Fruit fly (Drosophila melanogaster): ENCODE measurements around the gene CG32204.

CG32204 gene

dm6 chr3L:18984661-18985060 is 38.8 kb upstream of the CG32204 start, which contains the start of gene CG14075:
Gene CG14075 (plus strand): TSS chr3L:18984961.
- TF ChIP-seq lola (GFP tag; optimal IDR thresholded peaks at IDR 0.05) (no peak), dsf (GFP tag; optimal IDR thresholded peaks at IDR 0.05; ENCODE audit: borderline replicate concordance) (no peak), Hr78 (GFP tag; optimal IDR thresholded peaks at IDR 0.05) (no peak), fru (GFP tag; optimal IDR thresholded peaks at IDR 0.05) (no peak), Dfd (GFP tag; optimal IDR thresholded peaks at IDR 0.05) (no peak), brk (GFP tag; optimal IDR thresholded peaks at IDR 0.05) (no peak), HLH106 (tag; optimal IDR thresholded peaks at IDR 0.05) (no peak), foxo (GFP tag; optimal IDR thresholded peaks at IDR 0.05) (no peak), woc (GFP tag; optimal IDR thresholded peaks at IDR 0.05) (no peak), ey (GFP tag; optimal IDR thresholded peaks at IDR 0.05) (no peak)

- TF ChIP-seq tai (GFP tag; optimal IDR thresholded peaks at IDR 0.05) (no peak), ey (GFP tag; optimal IDR thresholded peaks at IDR 0.05) (peak; percentile 15), br (GFP tag; optimal IDR thresholded peaks at IDR 0.05) (no peak), jim (GFP tag; optimal IDR thresholded peaks at IDR 0.05) (no peak), h (GFP tag; optimal IDR thresholded peaks at IDR 0.05) (peak; percentile 4), foxo (GFP tag; optimal IDR thresholded peaks at IDR 0.05) (peak in 1 of 2 experiments; percentile 26), Jra (GFP tag; optimal IDR thresholded peaks at IDR 0.05) (no peak), dmrt93B (GFP tag; optimal IDR thresholded peaks at IDR 0.05) (no peak), OdsH (GFP tag; optimal IDR thresholded peaks at IDR 0.05) (peak; percentile 16), woc (GFP tag; optimal IDR thresholded peaks at IDR 0.05) (no peak), dsf (GFP tag; optimal IDR thresholded peaks at IDR 0.05; ENCODE audit: borderline replicate concordance) (no peak), HLH106 (tag; optimal IDR thresholded peaks at IDR 0.05) (no peak), Hnf4 (GFP tag; optimal IDR thresholded peaks at IDR 0.05) (no peak), brk (GFP tag; optimal IDR thresholded peaks at IDR 0.05) (no peak), sage (GFP tag; optimal IDR thresholded peaks at IDR 0.05) (no peak), CrebA (GFP tag; optimal IDR thresholded peaks at IDR 0.05; ENCODE audit: borderline replicate concordance) (no peak), pan (optimal IDR thresholded peaks at IDR 0.05) (no peak), Myc (optimal IDR thresholded peaks at IDR 0.05) (no peak), CG32264 (GFP tag; optimal IDR thresholded peaks at IDR 0.05) (no peak), sv (GFP tag; optimal IDR thresholded peaks at IDR 0.05) (no peak), Abd-B (GFP tag; optimal IDR thresholded peaks at IDR 0.05) (no peak), rgr (GFP tag; optimal IDR thresholded peaks at IDR 0.05) (no peak), CG9705 (GFP tag; optimal IDR thresholded peaks at IDR 0.05) (no peak), GATAd (GFP tag; optimal IDR thresholded peaks at IDR 0.05) (no peak), dl (GFP tag; optimal IDR thresholded peaks at IDR 0.05; ENCODE audit: insufficient read depth in 1 of 2, partially characterized antibody in 2 of 2) (no peak), fru (GFP tag; optimal IDR thresholded peaks at IDR 0.05) (peak; percentile 18), psq (GFP tag; optimal IDR thresholded peaks at IDR 0.05) (no peak), Sp1 (GFP tag; optimal IDR thresholded peaks at IDR 0.05) (peak; percentile 12)
Observed at dm6 chr3L:18976720-18977119, 30.9 kb upstream of the CG32204 start.

dm6 chr3L:18968193-18968969 is 22.5 kb upstream of the CG32204 start:
- TF ChIP-seq Myc (optimal IDR thresholded peaks at IDR 0.05): peak; percentile 3
- no peak for TF ChIP-seq Sp1 (GFP tag; optimal IDR thresholded peaks at IDR 0.05)

- TF ChIP-seq CG32264 (GFP tag; optimal IDR thresholded peaks at IDR 0.05) (no peak), dsf (GFP tag; optimal IDR thresholded peaks at IDR 0.05; ENCODE audit: borderline replicate concordance) (no peak), dmrt93B (GFP tag; optimal IDR thresholded peaks at IDR 0.05) (no peak), sage (GFP tag; optimal IDR thresholded peaks at IDR 0.05) (no peak), lola (GFP tag; optimal IDR thresholded peaks at IDR 0.05) (no peak), pan (optimal IDR thresholded peaks at IDR 0.05) (peak; percentile 3), fru (GFP tag; optimal IDR thresholded peaks at IDR 0.05) (no peak), ey (GFP tag; optimal IDR thresholded peaks at IDR 0.05) (no peak), woc (GFP tag; optimal IDR thresholded peaks at IDR 0.05) (no peak), N (GFP tag; optimal IDR thresholded peaks at IDR 0.05) (peak; percentile 79), Abd-B (GFP tag; optimal IDR thresholded peaks at IDR 0.05) (no peak), GATAd (GFP tag; optimal IDR thresholded peaks at IDR 0.05) (no peak), psq (GFP tag; optimal IDR thresholded peaks at IDR 0.05) (no peak), sv (GFP tag; optimal IDR thresholded peaks at IDR 0.05) (no peak), Myc (optimal IDR thresholded peaks at IDR 0.05) (peak; percentile 66), CG9705 (GFP tag; optimal IDR thresholded peaks at IDR 0.05) (no peak), br (GFP tag; optimal IDR thresholded peaks at IDR 0.05) (no peak)
Observed at dm6 chr3L:18957032-18957431, 11.2 kb upstream of the CG32204 start.

All from whole organism, wandering third instar larva.